Fruit fly (Drosophila melanogaster): ENCODE data around the gene CG9806.

Gene CG9806

dm6 chrX:10577773-10578172 is 49.1 kb downstream of the CG9806 start:
- TF ChIP-seq CTCF (optimal IDR thresholded peaks at IDR 0.05) (no peak), CG8478 (optimal IDR thresholded peaks at IDR 0.05) (no peak)

- TF ChIP-seq CTCF (optimal IDR thresholded peaks at IDR 0.05) (no peak), CG8478 (optimal IDR thresholded peaks at IDR 0.05) (no peak)
These were observed 49.9 kb downstream of the CG9806 start for dm6 chrX:10576993-10577392.

Measured in S2 (cell line).